Worm (Caenorhabditis elegans): ENCODE results near the gene rad-23.
A peak's percentile ranks its signal among the peaks of the same experiment; 100 is the strongest.

Gene rad-23

DNA sequence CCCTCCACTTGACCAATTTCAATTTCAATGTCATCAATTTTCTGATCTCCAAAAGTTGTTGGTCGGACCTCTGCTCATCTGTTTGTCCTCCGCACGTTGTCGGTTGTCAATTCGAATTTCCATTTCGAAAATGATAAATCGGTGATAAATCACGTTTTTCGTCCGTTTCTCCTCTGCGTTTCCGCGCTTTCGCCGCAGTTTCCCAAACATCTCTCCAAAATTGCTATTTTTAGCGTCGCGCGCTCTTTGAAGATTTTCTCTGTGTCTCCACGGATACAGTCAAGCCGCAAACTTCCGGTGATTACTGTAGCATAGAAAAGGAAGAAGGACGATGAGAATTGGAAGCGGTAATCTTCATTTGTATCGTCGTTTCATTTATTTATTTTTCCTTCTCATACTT is 10.5 kb downstream of the rad-23 start:
- TF ChIP-seq unc-130 (tag; optimal IDR thresholded peaks at IDR 0.05): peak; percentile 57
- TF ChIP-seq lin-35 (GFP tag; optimal IDR thresholded peaks at IDR 0.05): peak in 1 of 2 experiments; percentile 61
- TF ChIP-seq nhr-71 (tag; optimal IDR thresholded peaks at IDR 0.05): peak; percentile 82
- TF ChIP-seq zag-1 (tag; optimal IDR thresholded peaks at IDR 0.05): no peak
- no peak for TF ChIP-seq jun-1 (tag; optimal IDR thresholded peaks at IDR 0.05)
- peak in 1 of 2 experiments; percentile 73 for TF ChIP-seq mdl-1 (tag; optimal IDR thresholded peaks at IDR 0.05)
- TF ChIP-seq nhr-19 (GFP tag; conservative IDR thresholded peaks at IDR 0.05): peak; percentile 49
- peak in 3 of 6 experiments; percentile 26 to 60 (median 59) for TF ChIP-seq elt-3 (tag; optimal IDR thresholded peaks at IDR 0.05)
- peak; percentile 80 for TF ChIP-seq tbx-2 (tag; optimal IDR thresholded peaks at IDR 0.05)
- TF ChIP-seq blmp-1 (tag; optimal IDR thresholded peaks at IDR 0.05): peak; percentile 84
- TF ChIP-seq nhr-20 (tag; optimal IDR thresholded peaks at IDR 0.05): peak; percentile 81
- no peak for TF ChIP-seq efl-1 (optimal IDR thresholded peaks at IDR 0.05)
- peak in 1 of 2 experiments; percentile 92 for TF ChIP-seq efl-1 (GFP tag; optimal IDR thresholded peaks at IDR 0.05 in 1 of 2)
- peak; percentile 79 for TF ChIP-seq nhr-90 (tag; optimal IDR thresholded peaks at IDR 0.05; ENCODE audit: poor library complexity)
- TF ChIP-seq fos-1 (tag; optimal IDR thresholded peaks at IDR 0.05): peak; percentile 23
- peak in 1 of 3 experiments; percentile 2 for TF ChIP-seq dpl-1 (GFP tag; optimal IDR thresholded peaks at IDR 0.05)
- TF ChIP-seq nhr-84 (tag; optimal IDR thresholded peaks at IDR 0.05): no peak
- peak; percentile 59 for TF ChIP-seq snu-23 (GFP tag; optimal IDR thresholded peaks at IDR 0.05)
- peak; percentile 97 for TF ChIP-seq nhr-85 (tag)
- peak; percentile 3 for TF ChIP-seq unc-62 (GFP tag; optimal IDR thresholded peaks at IDR 0.05)
- TF ChIP-seq hpl-2 (GFP tag; optimal IDR thresholded peaks at IDR 0.05): no peak
- peak; percentile 71 for TF ChIP-seq lin-14 (GFP tag; optimal IDR thresholded peaks at IDR 0.05)
- TF ChIP-seq grh-1 (GFP tag; IDR thresholded peaks at IDR 0.05): peak; percentile 59
- peak; percentile 39 to 85 for TF ChIP-seq lsy-2 (tag; optimal IDR thresholded peaks at IDR 0.05)
- TF ChIP-seq fkh-10 (GFP tag; optimal IDR thresholded peaks at IDR 0.05): no peak
- peak; percentile 56 for TF ChIP-seq nhr-47 (tag; optimal IDR thresholded peaks at IDR 0.05)

- no peak for TF ChIP-seq pax-3 (tag; optimal IDR thresholded peaks at IDR 0.05)
- TF ChIP-seq egl-13 (tag; optimal IDR thresholded peaks at IDR 0.05): no peak
- TF ChIP-seq nhr-28 (tag; optimal IDR thresholded peaks at IDR 0.05): no peak
- TF ChIP-seq efl-1 (optimal IDR thresholded peaks at IDR 0.05): no peak
- peak in 1 of 2 experiments; percentile 58 for TF ChIP-seq efl-1 (GFP tag; optimal IDR thresholded peaks at IDR 0.05 in 1 of 2)
These were observed 14.7 kb downstream of the rad-23 start for ce11 chrII:11637817-11638216.

ce11 chrII:11637189-11637754 is 15.3 kb downstream of the rad-23 start:
- TF ChIP-seq snu-23 (GFP tag; optimal IDR thresholded peaks at IDR 0.05) (peak; percentile 30), ceh-82 (tag; optimal IDR thresholded peaks at IDR 0.05) (no peak), ets-5 (GFP tag; IDR thresholded peaks at IDR 0.05) (no peak), hlh-4 (tag; optimal IDR thresholded peaks at IDR 0.05) (no peak), elt-3 (tag; optimal IDR thresholded peaks at IDR 0.05) (no peak), skn-1 (tag; optimal IDR thresholded peaks at IDR 0.05) (no peak), lsy-2 (tag; optimal IDR thresholded peaks at IDR 0.05) (peak; percentile 25 to 59), ztf-11 (tag; optimal IDR thresholded peaks at IDR 0.05) (peak in 1 of 2 experiments; percentile 35), pqm-1 (tag; optimal IDR thresholded peaks at IDR 0.05) (no peak), nhr-237 (tag; optimal IDR thresholded peaks at IDR 0.05) (no peak), egl-13 (tag; optimal IDR thresholded peaks at IDR 0.05) (peak; percentile 40), hlh-17 (GFP tag; optimal IDR thresholded peaks at IDR 0.05; ENCODE audit: borderline replicate concordance) (no peak), rnt-1 (tag; optimal IDR thresholded peaks at IDR 0.05) (no peak), isw-1 (GFP tag; IDR thresholded peaks at IDR 0.05) (no peak), tbx-2 (tag; optimal IDR thresholded peaks at IDR 0.05) (no peak), ceh-63 (GFP tag; optimal IDR thresholded peaks at IDR 0.05) (no peak), nhr-77 (tag; optimal IDR thresholded peaks at IDR 0.05) (peak; percentile 5), irx-1 (tag; optimal IDR thresholded peaks at IDR 0.05) (no peak), xbp-1 (tag; optimal IDR thresholded peaks at IDR 0.05) (peak; percentile 9), nhr-12 (tag; optimal IDR thresholded peaks at IDR 0.05) (no peak), tlp-1 (tag; optimal IDR thresholded peaks at IDR 0.05) (no peak), fkh-10 (GFP tag; optimal IDR thresholded peaks at IDR 0.05) (no peak), swsn-7 (tag; optimal IDR thresholded peaks at IDR 0.05) (peak; percentile 17), aha-1 (tag; optimal IDR thresholded peaks at IDR 0.05) (no peak), elt-2 (tag; optimal IDR thresholded peaks at IDR 0.05) (peak; percentile 30), pax-3 (tag; optimal IDR thresholded peaks at IDR 0.05) (no peak), ceh-88 (GFP tag; IDR thresholded peaks at IDR 0.05) (no peak; the same call in 1 of the 2 replicates), unc-62 (GFP tag; optimal IDR thresholded peaks at IDR 0.05) (no peak), jun-1 (tag; optimal IDR thresholded peaks at IDR 0.05) (peak; percentile 17)
